Fruit fly (Drosophila melanogaster): ENCODE results near the gene CG32235.

DNA sequence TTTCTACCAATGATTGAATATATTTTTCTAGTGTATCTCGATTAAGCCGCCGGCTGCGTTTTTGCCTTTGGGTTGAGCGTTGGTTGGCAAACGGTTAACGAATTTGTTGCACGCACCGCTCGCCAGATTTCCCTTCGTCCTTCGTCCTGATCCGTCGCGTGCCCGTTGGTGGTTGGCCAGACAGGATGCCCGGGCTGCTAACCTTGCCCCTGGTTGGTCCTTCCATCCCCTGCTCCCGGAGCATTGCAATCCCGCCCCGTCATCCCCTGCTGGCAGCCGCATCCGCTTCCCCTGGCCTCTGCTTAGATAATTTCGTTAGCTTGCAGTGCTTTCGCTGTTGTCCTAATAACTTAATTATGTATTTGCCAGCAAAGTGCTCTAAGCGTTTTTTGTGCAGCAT lies 16.8 kb downstream of the CG32235 start:
- TF ChIP-seq CG12605 (GFP tag; IDR thresholded peaks at IDR 0.05) (no peak), CG15710 (tag; optimal IDR thresholded peaks at IDR 0.05) (no peak)

Data from whole organism, pupa.